Worm (Caenorhabditis elegans) whole organism, L4 larva: ENCODE measurements around the gene C33B4.2.
A peak's percentile ranks its signal among the peaks of the same experiment; 100 is the strongest.

Experiments
- R02D3.7 ChIP-seq: fragments of 150-350 bp; sonication (generic microtip); optimal IDR thresholded peaks from 3 replicates; lab custom pipeline; 2014; ENCODE audit warnings: missing biosample characterization, missing genetic modification characterization
- T20F7.1 ChIP-seq: fragments of 200-800 bp; sonication (Bioruptor generic); optimal IDR thresholded peaks from 2 replicates; lab custom pipeline; 2018; ENCODE audit warnings: mild to moderate bottlenecking, missing genetic modification characterization, missing compliant biosample characterization
- Y105C5A.15 ChIP-seq: fragments of 200-800 bp; sonication (Bioruptor generic); IDR thresholded peaks from 2 replicates; pipeline ENCODE4 v1.3.6; 2022; ENCODE audit warnings: missing genetic modification characterization, missing compliant biosample characterization
- ZK546.5 ChIP-seq, 2 experiments: sonication (generic microtip); optimal IDR thresholded peaks; 2 replicates each; lab custom pipeline; 2017; ENCODE audit warnings: missing biosample characterization in 2 of 2, missing genetic modification characterization in 2 of 2
- aha-1 ChIP-seq: fragments of 150-350 bp; peaks from one replicate; lab custom pipeline; 2014; ENCODE audit warnings: missing biosample characterization, missing genetic modification characterization
- aly-2 ChIP-seq: sonication (generic microtip); optimal IDR thresholded peaks from 2 replicates; lab custom pipeline; 2018; ENCODE audit warnings: missing biosample characterization, missing genetic modification characterization
- arid-1 ChIP-seq: fragments of 200-800 bp; sonication (Bioruptor generic); conservative IDR thresholded peaks from 2 replicates; pipeline ENCODE4 v1.3.6; 2022; ENCODE audit warnings: missing genetic modification reagents, missing genetic modification characterization, missing compliant biosample characterization
- ceh-20 ChIP-seq: fragments of 200-800 bp; sonication (Bioruptor generic); IDR thresholded peaks from 2 replicates; pipeline ENCODE4 v1.3.6; 2022; ENCODE audit warnings: missing genetic modification reagents, missing genetic modification characterization, missing compliant biosample characterization
- ceh-28 ChIP-seq: fragments of 150-350 bp; optimal IDR thresholded peaks from 2 replicates; lab custom pipeline; 2014; ENCODE audit warnings: missing biosample characterization, missing genetic modification reagents, missing genetic modification characterization
- ces-1 ChIP-seq: fragments of 150-350 bp; sonication (generic microtip); optimal IDR thresholded peaks from 4 replicates; lab custom pipeline; 2014; ENCODE audit warnings: missing biosample characterization, missing genetic modification reagents, missing genetic modification characterization
- cey-2 ChIP-seq: sonication (generic microtip); optimal IDR thresholded peaks from 3 replicates; lab custom pipeline; 2017; ENCODE audit warnings: missing genetic modification characterization, mild to moderate bottlenecking, missing compliant biosample characterization, antibody characterized with exemption, borderline replicate concordance; ENCODE audit not compliant: insufficient read depth
- ctbp-1 ChIP-seq: fragments of 200-800 bp; sonication (Bioruptor generic); IDR thresholded peaks from 2 replicates; pipeline ENCODE4 v1.3.6; 2022; ENCODE audit warnings: missing genetic modification reagents, missing genetic modification characterization, missing compliant biosample characterization
- daf-16 ChIP-seq, 3 experiments: sonication (generic microtip); optimal IDR thresholded peaks; 2 replicates each; lab custom pipeline; 2016 to 2017; ENCODE audit warnings: missing genetic modification characterization in 3 of 3, missing genetic modification reagents in 3 of 3, mild to moderate bottlenecking in 2 of 3, missing compliant biosample characterization in 2 of 3, missing biosample characterization in 1 of 3, moderate library complexity in 1 of 3
- daf-19 ChIP-seq: fragments of 200-800 bp; sonication (Bioruptor generic); conservative IDR thresholded peaks from 2 replicates; pipeline ENCODE4 v1.3.6; 2022; ENCODE audit warnings: missing genetic modification characterization, missing compliant biosample characterization
- dmd-6 ChIP-seq: fragments of 200-800 bp; sonication (Bioruptor generic); IDR thresholded peaks from 2 replicates; pipeline ENCODE4 v1.3.6; 2022; ENCODE audit warnings: missing genetic modification reagents, missing genetic modification characterization, missing compliant biosample characterization
- dmd-8 ChIP-seq: fragments of 200-800 bp; sonication (Bioruptor generic); IDR thresholded peaks from 2 replicates; pipeline ENCODE4 v1.3.6; 2022; ENCODE audit warnings: missing genetic modification characterization, missing compliant biosample characterization
- dmd-9 ChIP-seq: fragments of 200-800 bp; sonication (Bioruptor generic); IDR thresholded peaks from 2 replicates; pipeline ENCODE4 v1.3.6; 2022; ENCODE audit warnings: missing genetic modification reagents, missing genetic modification characterization, missing compliant biosample characterization
- dpl-1 ChIP-seq: fragments of 150-350 bp; optimal IDR thresholded peaks from 2 replicates; lab custom pipeline; 2014; ENCODE audit warnings: missing biosample characterization, missing genetic modification reagents, missing genetic modification characterization
- egl-27 ChIP-seq: sonication (generic microtip); optimal IDR thresholded peaks from 3 replicates; lab custom pipeline; 2017; ENCODE audit warnings: missing biosample characterization, missing genetic modification reagents, missing genetic modification characterization
- egl-43 ChIP-seq: fragments of 200-800 bp; sonication (Bioruptor generic); IDR thresholded peaks from 2 replicates; pipeline ENCODE4 v1.3.6; 2022; ENCODE audit warnings: missing genetic modification reagents, missing genetic modification characterization, missing compliant biosample characterization
- hlh-30 ChIP-seq: sonication (generic microtip); optimal IDR thresholded peaks from 2 replicates; lab custom pipeline; 2017; ENCODE audit warnings: antibody characterized with exemption, mild to moderate bottlenecking, missing genetic modification characterization, missing compliant biosample characterization; ENCODE audit not compliant: insufficient read depth
- hmg-1.1 ChIP-seq: fragments of 200-800 bp; sonication (Bioruptor generic); IDR thresholded peaks from 2 replicates; pipeline ENCODE4 v1.3.6; 2022; ENCODE audit warnings: missing genetic modification reagents, missing genetic modification characterization, missing compliant biosample characterization
- lin-1 ChIP-seq: fragments of 200-800 bp; sonication (Bioruptor generic); IDR thresholded peaks from 2 replicates; pipeline ENCODE4 v1.3.6; 2022; ENCODE audit warnings: missing genetic modification reagents, missing genetic modification characterization, missing compliant biosample characterization
- lin-29 ChIP-seq: fragments of 200-800 bp; sonication (Bioruptor generic); IDR thresholded peaks from 2 replicates; pipeline ENCODE4 v1.3.6; 2022; ENCODE audit warnings: missing genetic modification reagents, missing genetic modification characterization, missing compliant biosample characterization
- madf-9 ChIP-seq: fragments of 200-800 bp; sonication (Bioruptor generic); conservative IDR thresholded peaks from 2 replicates; pipeline ENCODE4 v1.3.6; 2022; ENCODE audit warnings: missing genetic modification reagents, missing genetic modification characterization, missing compliant biosample characterization
- mdl-1 ChIP-seq, 2 experiments: fragments of 150-350 bp in 1 of 2; sonication (generic microtip) in 1 of 2; optimal IDR thresholded peaks; 2 replicates each; lab custom pipeline; 2014 to 2017; ENCODE audit warnings: missing biosample characterization in 2 of 2, missing genetic modification characterization in 2 of 2
- mdt-29 ChIP-seq: fragments of 200-800 bp; sonication (Bioruptor generic); IDR thresholded peaks from 2 replicates; pipeline ENCODE4 v1.3.6; 2022; ENCODE audit warnings: missing genetic modification reagents, missing genetic modification characterization, missing compliant biosample characterization
- mxl-2 ChIP-seq: fragments of 200-800 bp; sonication (Bioruptor generic); conservative IDR thresholded peaks from 2 replicates; pipeline ENCODE4 v1.3.6; 2022; ENCODE audit warnings: missing genetic modification reagents, missing genetic modification characterization, missing compliant biosample characterization
- mxl-3 ChIP-seq: fragments of 200-800 bp; sonication (Bioruptor generic); optimal IDR thresholded peaks from 2 replicates; lab custom pipeline; 2018; ENCODE audit warnings: mild to moderate bottlenecking, missing genetic modification characterization, missing compliant biosample characterization
- nhr-11 ChIP-seq: fragments of 150-350 bp; optimal IDR thresholded peaks from 2 replicates; lab custom pipeline; 2014; ENCODE audit warnings: missing biosample characterization, missing genetic modification characterization
- nhr-25 ChIP-seq: sonication (generic microtip); optimal IDR thresholded peaks from 2 replicates; lab custom pipeline; 2017; ENCODE audit warnings: missing genetic modification characterization, mild to moderate bottlenecking, missing compliant biosample characterization, antibody characterized with exemption, moderate library complexity, borderline replicate concordance; ENCODE audit not compliant: insufficient read depth
- nhr-28 ChIP-seq: fragments of 150-350 bp; optimal IDR thresholded peaks from 2 replicates; lab custom pipeline; 2014; ENCODE audit warnings: missing biosample characterization, missing genetic modification characterization
- nhr-42 ChIP-seq: fragments of 200-800 bp; sonication (Bioruptor generic); IDR thresholded peaks from 2 replicates; pipeline ENCODE4 v1.3.6; 2022; ENCODE audit warnings: missing genetic modification characterization, missing compliant biosample characterization
- nhr-6 ChIP-seq: fragments of 150-350 bp; optimal IDR thresholded peaks from 2 replicates; lab custom pipeline; 2014; ENCODE audit warnings: missing biosample characterization, missing genetic modification characterization
- nhr-76 ChIP-seq: fragments of 150-350 bp; optimal IDR thresholded peaks from 2 replicates; lab custom pipeline; 2014; ENCODE audit warnings: missing biosample characterization, missing genetic modification characterization
- nhr-77 ChIP-seq: fragments of 150-350 bp; optimal IDR thresholded peaks from 2 replicates; lab custom pipeline; 2014; ENCODE audit warnings: missing biosample characterization, missing genetic modification characterization
- saeg-2 ChIP-seq: fragments of 200-800 bp; sonication (Bioruptor generic); IDR thresholded peaks from 2 replicates; pipeline ENCODE4 v1.3.6; 2022; ENCODE audit warnings: missing genetic modification reagents, missing genetic modification characterization, missing compliant biosample characterization
- set-16 ChIP-seq: fragments of 200-800 bp; sonication (Bioruptor generic); IDR thresholded peaks from 2 replicates; pipeline ENCODE4 v1.3.6; 2022; ENCODE audit warnings: missing genetic modification reagents, missing genetic modification characterization, missing compliant biosample characterization
- snpc-4 ChIP-seq: fragments of 150-350 bp; optimal IDR thresholded peaks from 2 replicates; lab custom pipeline; 2014; ENCODE audit warnings: missing biosample characterization, missing genetic modification characterization
- spr-1 ChIP-seq: sonication (generic microtip); optimal IDR thresholded peaks from 2 replicates; lab custom pipeline; 2016; ENCODE audit warnings: mild to moderate bottlenecking, missing genetic modification characterization, missing compliant biosample characterization
- spr-3 ChIP-seq: fragments of 200-800 bp; sonication (Bioruptor generic); optimal IDR thresholded peaks from 2 replicates; lab custom pipeline; 2018; ENCODE audit warnings: mild to moderate bottlenecking, missing genetic modification characterization, missing compliant biosample characterization
- unc-39 ChIP-seq: sonication (generic microtip); optimal IDR thresholded peaks from 2 replicates; lab custom pipeline; 2017; ENCODE audit warnings: missing biosample characterization, missing genetic modification characterization
- unc-62 ChIP-seq, 3 experiments: fragments of 150-350 bp in 1 of 3; sonication (generic microtip); optimal IDR thresholded peaks in 2 of 3; peaks in 1 of 3; 1 replicate in 1 of 3; 2 replicates in 2 of 3; lab custom pipeline; 2014 to 2017; ENCODE audit warnings: missing biosample characterization in 3 of 3, missing genetic modification characterization in 3 of 3, missing genetic modification reagents in 3 of 3, missing genotype in 1 of 3
- zip-11 ChIP-seq: fragments of 200-800 bp; sonication (Bioruptor generic); IDR thresholded peaks from 2 replicates; pipeline ENCODE4 v1.3.6; 2022; ENCODE audit warnings: missing genetic modification characterization, missing compliant biosample characterization
- zip-2 ChIP-seq: fragments of 150-350 bp; optimal IDR thresholded peaks from 2 replicates; lab custom pipeline; 2014; ENCODE audit warnings: missing biosample characterization, missing genetic modification characterization
- ztf-11 ChIP-seq: fragments of 150-350 bp; optimal IDR thresholded peaks from 2 replicates; lab custom pipeline; 2014; ENCODE audit warnings: missing biosample characterization, missing genetic modification characterization
- ztf-7 ChIP-seq: fragments of 150-350 bp; optimal IDR thresholded peaks from 2 replicates; lab custom pipeline; 2014; ENCODE audit warnings: missing biosample characterization, missing genetic modification characterization

C33B4.2 gene

ce11 chrII:11345570-11346029 lies 26.3 kb downstream of the C33B4.2 start, which contains the start of gene nduf-11 (continued):
- TF ChIP-seq zip-2 (tag; lab: Kevin White, UChicago) (peak; percentile 47), unc-39 (no peak), zip-11 (GFP tag; lab: Robert Waterston, UW) (no peak), ces-1 (GFP tag; lab: Kevin White, UChicago) (no peak), mxl-3 (GFP tag; lab: Kevin White, UChicago) (no peak), spr-1 (peak; percentile 56), dmd-6 (peak; percentile 63), mxl-2 (GFP tag; lab: Robert Waterston, UW) (no peak), nhr-28 (tag; lab: Kevin White, UChicago) (peak; percentile 51), ceh-20 (peak; percentile 72), ceh-28 (tag; lab: Kevin White, UChicago) (no peak), nhr-77 (tag; lab: Kevin White, UChicago) (peak; percentile 76), ZK546.5 (tag; optimal IDR thresholded peaks at IDR 0.05; lab: Kevin White, UChicago) (no peak), Y105C5A.15 (GFP tag; lab: Robert Waterston, UW) (no peak), dpl-1 (GFP tag; lab: Kevin White, UChicago) (peak; percentile 97), T20F7.1 (GFP tag; lab: Kevin White, UChicago) (no peak), madf-9 (GFP tag; lab: Robert Waterston, UW) (no peak), lin-29 (GFP tag; lab: Robert Waterston, UW) (0 out of 2 replicates have a peak, but pooled peaks have one; percentile 41), hmg-1.1 (GFP tag; lab: Robert Waterston, UW) (peak; percentile 61), mdl-1 (tag; optimal IDR thresholded peaks at IDR 0.05; lab: Kevin White, UChicago) (peak in 1 of 2 experiments; percentile 19), ctbp-1 (GFP tag; lab: Robert Waterston, UW) (peak; percentile 62; the same call in 1 of the 2 replicates), R02D3.7 (tag; lab: Kevin White, UChicago) (no peak), hlh-30 (tag; lab: Kevin White, UChicago) (peak; percentile 85), lin-1 (no peak), aly-2 (no peak), dmd-8 (GFP tag; lab: Robert Waterston, UW) (no peak), egl-27 (no peak), nhr-25 (no peak), nhr-6 (peak; percentile 75), arid-1 (GFP tag; lab: Robert Waterston, UW) (no peak)

ce11 chrII:11344554-11344953 lies 27.4 kb downstream of the C33B4.2 start:
- TF ChIP-seq ztf-11 (tag; lab: Kevin White, UChicago) (no peak), aha-1 (tag; lab: Kevin White, UChicago) (peak; percentile 91)

ce11 chrII:11343300-11343869 lies 28.6 kb downstream of the C33B4.2 start, which contains the start of gene lgc-20:
Gene lgc-20 (minus strand): TSS chrII:11343610.
- TF ChIP-seq dmd-9 (GFP tag; lab: Robert Waterston, UW) (no peak), daf-16 (GFP tag; optimal IDR thresholded peaks at IDR 0.05; lab: Kevin White, UChicago) (no peak), daf-16 (tag; optimal IDR thresholded peaks at IDR 0.05; lab: Kevin White, UChicago) (peak; percentile 20), mxl-2 (GFP tag; lab: Robert Waterston, UW) (no peak), snpc-4 (no peak), dpl-1 (GFP tag; lab: Kevin White, UChicago) (no peak), mdt-29 (GFP tag; lab: Robert Waterston, UW) (no peak), unc-62 (GFP tag; optimal IDR thresholded peaks at IDR 0.05 in 1 of 2; lab: Kevin White, UChicago) (peak in 1 of 2 experiments; percentile 51), unc-62 (tag; optimal IDR thresholded peaks at IDR 0.05; lab: Kevin White, UChicago) (no peak), ctbp-1 (GFP tag; lab: Robert Waterston, UW) (no peak), nhr-11 (no peak), mdl-1 (tag; optimal IDR thresholded peaks at IDR 0.05; lab: Kevin White, UChicago) (no peak), aha-1 (tag; lab: Kevin White, UChicago) (peak; percentile 37), ztf-7 (tag; lab: Kevin White, UChicago) (no peak), zip-11 (GFP tag; lab: Robert Waterston, UW) (no peak), spr-3 (no peak), arid-1 (GFP tag; lab: Robert Waterston, UW) (no peak), set-16 (GFP tag; lab: Robert Waterston, UW) (no peak), saeg-2 (GFP tag; lab: Robert Waterston, UW) (no peak), nhr-42 (no peak), nhr-76 (tag; lab: Kevin White, UChicago) (no peak), cey-2 (tag; lab: Kevin White, UChicago) (no peak), egl-27 (no peak), daf-19 (0 out of 2 replicates have a peak, but pooled peaks have one; percentile 75), egl-43 (GFP tag; lab: Robert Waterston, UW) (no peak)
